Fruit fly (Drosophila melanogaster): ENCODE measurements around the gene BigH1.

- no peak for TF ChIP-seq psq (optimal IDR thresholded peaks at IDR 0.05)
- no peak for TF ChIP-seq insv (optimal IDR thresholded peaks at IDR 0.05)
- no peak for TF ChIP-seq ttk (optimal IDR thresholded peaks at IDR 0.05)
- no peak for TF ChIP-seq Sin3A (optimal IDR thresholded peaks at IDR 0.05)
- no peak for TF ChIP-seq Myc (optimal IDR thresholded peaks at IDR 0.05)
Observed at dm6 chr3R:14711447-14712163, 48.4 kb downstream of the BigH1 start.

Data from Kc167 (cell line).